Worm (Caenorhabditis elegans) whole organism, L2 larva: ENCODE data around the gene best-12.

Source experiments
- C34F6.9 ChIP-seq: fragments of 150-350 bp; optimal IDR thresholded peaks from 2 replicates; lab custom pipeline; 2014; ENCODE audit warnings: missing biosample characterization, missing genetic modification characterization
- F13H6.1 ChIP-seq: sonication (generic microtip); optimal IDR thresholded peaks from 2 replicates; lab custom pipeline; 2016; ENCODE audit warnings: missing genetic modification characterization, missing compliant biosample characterization
- R02D3.7 ChIP-seq: fragments of 150-350 bp; optimal IDR thresholded peaks from 2 replicates; lab custom pipeline; 2014; ENCODE audit warnings: missing biosample characterization, missing genetic modification characterization
- aly-2 ChIP-seq: fragments of 150-350 bp; optimal IDR thresholded peaks from 2 replicates; lab custom pipeline; 2014; ENCODE audit warnings: missing biosample characterization, missing genetic modification characterization
- blmp-1 ChIP-seq: sonication (generic microtip); optimal IDR thresholded peaks from 2 replicates; lab custom pipeline; 2017; ENCODE audit warnings: missing genetic modification characterization, mild to moderate bottlenecking, missing compliant biosample characterization, antibody characterized with exemption, moderate library complexity; ENCODE audit not compliant: insufficient read depth
- ceh-82 ChIP-seq: fragments of 150-350 bp; optimal IDR thresholded peaks from 2 replicates; lab custom pipeline; 2014; ENCODE audit warnings: missing biosample characterization, missing genetic modification characterization
- crh-2 ChIP-seq: sonication (generic microtip); optimal IDR thresholded peaks from 2 replicates; lab custom pipeline; 2017; ENCODE audit warnings: missing biosample characterization, missing genetic modification characterization
- dmd-4 ChIP-seq: sonication (generic microtip); optimal IDR thresholded peaks from 2 replicates; lab custom pipeline; 2017; ENCODE audit warnings: missing biosample characterization, missing genetic modification characterization
- elt-3 ChIP-seq: sonication (generic microtip); optimal IDR thresholded peaks from 2 replicates; lab custom pipeline; 2017; ENCODE audit warnings: missing biosample characterization, missing genetic modification characterization
- fos-1 ChIP-seq: fragments of 150-350 bp; optimal IDR thresholded peaks from 2 replicates; lab custom pipeline; 2014; ENCODE audit warnings: missing biosample characterization, missing genetic modification characterization
- lin-11 ChIP-seq: fragments of 150-350 bp; sonication (generic microtip); optimal IDR thresholded peaks from 2 replicates; lab custom pipeline; 2014; ENCODE audit warnings: missing biosample characterization, missing genetic modification characterization, inconsistent platforms, mixed read lengths
- lin-13 ChIP-seq: fragments of 150-350 bp; optimal IDR thresholded peaks from 2 replicates; lab custom pipeline; 2014; ENCODE audit warnings: missing biosample characterization, missing genetic modification reagents, missing genetic modification characterization
- lin-39 ChIP-seq: fragments of 150-350 bp; optimal IDR thresholded peaks from 2 replicates; lab custom pipeline; 2014; ENCODE audit warnings: missing biosample characterization, missing genetic modification reagents, missing genetic modification characterization
- lsy-2 ChIP-seq, 2 experiments: fragments of 150-350 bp in 1 of 2; sonication (generic microtip) in 1 of 2; optimal IDR thresholded peaks; 2 replicates each; lab custom pipeline; 2014 to 2017; ENCODE audit warnings: missing biosample characterization in 2 of 2, missing genetic modification characterization in 2 of 2
- mab-5 ChIP-seq: fragments of 150-350 bp; optimal IDR thresholded peaks from 2 replicates; lab custom pipeline; 2014; ENCODE audit warnings: missing biosample characterization, missing genetic modification characterization
- mbf-1 ChIP-seq: sonication (generic microtip); optimal IDR thresholded peaks from 2 replicates; lab custom pipeline; 2017; ENCODE audit warnings: missing biosample characterization, missing genetic modification characterization
- nhr-12 ChIP-seq: fragments of 150-350 bp; optimal IDR thresholded peaks from 2 replicates; lab custom pipeline; 2014; ENCODE audit warnings: missing biosample characterization, missing genetic modification characterization
- nhr-21 ChIP-seq: fragments of 150-350 bp; optimal IDR thresholded peaks from 2 replicates; lab custom pipeline; 2014; ENCODE audit warnings: missing biosample characterization, missing genetic modification characterization
- nhr-23 ChIP-seq: fragments of 150-350 bp; optimal IDR thresholded peaks from 2 replicates; lab custom pipeline; 2014; ENCODE audit warnings: missing biosample characterization, missing genetic modification reagents, missing genetic modification characterization
- nhr-237 ChIP-seq: fragments of 150-350 bp; optimal IDR thresholded peaks from 2 replicates; lab custom pipeline; 2014; ENCODE audit warnings: missing biosample characterization, missing genetic modification characterization
- nhr-25 ChIP-seq: fragments of 150-350 bp; sonication (generic microtip); optimal IDR thresholded peaks from 3 replicates; lab custom pipeline; 2014; ENCODE audit warnings: missing biosample characterization, missing genetic modification characterization
- nhr-77 ChIP-seq: fragments of 150-350 bp; optimal IDR thresholded peaks from 2 replicates; lab custom pipeline; 2014; ENCODE audit warnings: missing biosample characterization, missing genetic modification characterization
- peb-1 ChIP-seq: fragments of 150-350 bp; optimal IDR thresholded peaks from 2 replicates; lab custom pipeline; 2014; ENCODE audit warnings: missing biosample characterization, missing genetic modification characterization
- skn-1 ChIP-seq: sonication (generic microtip); optimal IDR thresholded peaks from 2 replicates; lab custom pipeline; 2017; ENCODE audit warnings: missing biosample characterization, missing genetic modification characterization
- sma-3 ChIP-seq: sonication (generic microtip); optimal IDR thresholded peaks from 2 replicates; lab custom pipeline; 2016; ENCODE audit warnings: missing genetic modification reagents, missing genetic modification characterization, missing compliant biosample characterization
- sma-9 ChIP-seq, 2 experiments: fragments of 150-350 bp in 1 of 2; sonication (generic microtip) in 1 of 2; optimal IDR thresholded peaks; 2 replicates each; lab custom pipeline; 2014 to 2016; ENCODE audit warnings: missing genetic modification characterization in 2 of 2, mild to moderate bottlenecking in 1 of 2, missing biosample characterization in 1 of 2, missing compliant biosample characterization in 1 of 2, missing genetic modification reagents in 1 of 2, moderate library complexity in 1 of 2
- unc-39 ChIP-seq: fragments of 150-350 bp; optimal IDR thresholded peaks from 2 replicates; lab custom pipeline; 2014; ENCODE audit warnings: missing biosample characterization, missing genetic modification characterization
- unc-55 ChIP-seq: fragments of 150-350 bp; sonication (generic microtip); optimal IDR thresholded peaks from 3 replicates; lab custom pipeline; 2014; ENCODE audit warnings: missing biosample characterization, missing genetic modification reagents, missing genetic modification characterization
- unc-62 ChIP-seq: fragments of 150-350 bp; optimal IDR thresholded peaks from 2 replicates; lab custom pipeline; 2014; ENCODE audit warnings: missing biosample characterization, missing genetic modification reagents, missing genetic modification characterization
- ztf-1 ChIP-seq: fragments of 200-800 bp; sonication (Bioruptor generic); conservative IDR thresholded peaks from 2 replicates; pipeline ENCODE4 v1.3.6; 2022; ENCODE audit warnings: missing genetic modification characterization, missing compliant biosample characterization

best-12 gene

ce11 chrV:16062788-16063187, 13.5 kb downstream of the best-12 start, which contains the start of gene F14H3.14:
Gene F14H3.14, minus strand, starts transcription at chrV:16062888.
- TF ChIP-seq nhr-21 (no peak), unc-39 (no peak), unc-55 (GFP tag; lab: Kevin White, UChicago) (no peak), C34F6.9 (tag; lab: Kevin White, UChicago) (no peak), nhr-12 (no peak), aly-2 (no peak), peb-1 (tag; lab: Kevin White, UChicago) (no peak), lin-11 (tag; lab: Kevin White, UChicago) (no peak), lin-39 (tag; lab: Kevin White, UChicago) (no peak), dmd-4 (tag; lab: Kevin White, UChicago) (no peak), lin-13 (no peak), mbf-1 (no peak), lsy-2 (tag; optimal IDR thresholded peaks at IDR 0.05; lab: Kevin White, UChicago) (no peak)
- TF ChIP-seq, all 48 proteins: peak for 0

ce11 chrV:16068938-16069337, 19.7 kb downstream of the best-12 start, which contains the start of gene cyp-35D1:
Gene cyp-35D1, plus strand, starts transcription at chrV:16069238.
- no peak for TF ChIP-seq nhr-237
- TF ChIP-seq ceh-82, result no peak
- no peak for TF ChIP-seq skn-1
- no peak for TF ChIP-seq elt-3 (tag; lab: Kevin White, UChicago)
- no peak for TF ChIP-seq mbf-1
- no peak for TF ChIP-seq R02D3.7 (tag; lab: Kevin White, UChicago)
- TF ChIP-seq blmp-1 (tag; lab: Kevin White, UChicago), result no peak
- TF ChIP-seq ztf-1 (GFP tag; lab: Robert Waterston, UW), result no peak
- TF ChIP-seq, all 48 proteins: peak for 0

- TF ChIP-seq unc-62 (GFP tag; lab: Kevin White, UChicago) (no peak), fos-1 (tag; lab: Kevin White, UChicago) (peak; percentile 9)
- TF ChIP-seq, all 48 proteins: peak for 1
Measured at ce11 chrV:16071167-16071566, 21.9 kb downstream of the best-12 start, which contains the start of gene nhr-176. Gene nhr-176, plus strand, starts transcription at chrV:16071325.

- TF ChIP-seq crh-2 (tag; lab: Kevin White, UChicago), result no peak
- TF ChIP-seq, all 48 proteins: peak for 0
Measured at ce11 chrV:16073856-16074255, 24.6 kb downstream of the best-12 start, which contains the start of gene srj-10. Gene srj-10, minus strand, starts transcription at chrV:16073956.

- TF ChIP-seq skn-1 (no peak), fos-1 (tag; lab: Kevin White, UChicago) (peak; percentile 30), nhr-23 (no peak), mab-5 (tag; lab: Kevin White, UChicago) (no peak), nhr-77 (tag; lab: Kevin White, UChicago) (no peak), blmp-1 (tag; lab: Kevin White, UChicago) (no peak)
Measured at ce11 chrV:16075250-16075709, 26.0 kb downstream of the best-12 start, which contains the start of the genes F14H3.12 and srj-29. Gene F14H3.12, minus strand, starts transcription at chrV:16075323. Gene srj-29, plus strand, starts transcription at chrV:16075659.

ce11 chrV:16080039-16080438, 30.8 kb downstream of the best-12 start:
- no peak for TF ChIP-seq nhr-25
- peak; percentile 69 for TF ChIP-seq fos-1 (tag; lab: Kevin White, UChicago)
- TF ChIP-seq sma-9 (GFP tag; optimal IDR thresholded peaks at IDR 0.05; lab: Kevin White, UChicago), result peak; percentile 57
- TF ChIP-seq sma-9 (tag; optimal IDR thresholded peaks at IDR 0.05; lab: Kevin White, UChicago), result no peak
- TF ChIP-seq F13H6.1 (tag; lab: Kevin White, UChicago), result no peak

- TF ChIP-seq nhr-25, result no peak
- no peak for TF ChIP-seq C34F6.9 (tag; lab: Kevin White, UChicago)
- TF ChIP-seq unc-55 (GFP tag; lab: Kevin White, UChicago), result no peak
- TF ChIP-seq sma-3, result no peak
- no peak for TF ChIP-seq ceh-82
Measured at ce11 chrV:16080678-16081077, 31.4 kb downstream of the best-12 start.
